Worm (Caenorhabditis elegans): ENCODE results near the gene M03B6.4.

ce11 chrX:13885131-13885530 lies 26.5 kb downstream of the M03B6.4 start:
- TF ChIP-seq flt-1 (GFP tag; IDR thresholded peaks at IDR 0.05) (no peak), klf-2 (GFP tag; conservative IDR thresholded peaks at IDR 0.05) (no peak), med-1 (GFP tag; optimal IDR thresholded peaks at IDR 0.05; ENCODE audit: insufficient read depth) (no peak), ref-1 (GFP tag; conservative IDR thresholded peaks at IDR 0.05) (no peak), ztf-29 (GFP tag; IDR thresholded peaks at IDR 0.05) (no peak), T22C8.4 (GFP tag; IDR thresholded peaks at IDR 0.05) (no peak), ztf-23 (GFP tag; IDR thresholded peaks at IDR 0.05) (no peak), tab-1 (GFP tag; IDR thresholded peaks at IDR 0.05) (no peak)
